Worm (Caenorhabditis elegans): ENCODE measurements around the gene nlp-6.

DNA sequence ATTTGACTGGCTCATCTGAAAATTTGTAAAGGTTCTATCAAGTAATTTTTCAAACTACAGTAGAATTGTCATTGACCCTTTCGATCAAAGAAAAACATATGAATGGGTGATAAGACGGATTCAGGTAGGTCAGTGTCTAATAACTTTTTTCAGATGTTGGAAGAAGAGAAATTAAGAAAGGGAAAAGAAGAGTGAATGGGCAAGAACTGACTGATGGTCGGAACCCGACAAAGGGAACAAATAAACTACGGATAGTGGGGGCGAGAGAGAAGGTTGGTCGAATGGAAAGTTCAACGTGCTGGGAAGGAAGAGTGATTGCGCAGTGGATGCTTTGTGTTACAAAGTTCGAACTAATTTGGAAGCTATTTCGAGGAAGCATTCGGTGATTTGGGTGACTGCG, 20.0 kb downstream of the nlp-6 start:
- TF ChIP-seq jun-1 (tag; optimal IDR thresholded peaks at IDR 0.05) (no peak), fkh-10 (GFP tag; optimal IDR thresholded peaks at IDR 0.05) (no peak), mep-1 (tag; optimal IDR thresholded peaks at IDR 0.05) (no peak), F49E8.2 (tag; optimal IDR thresholded peaks at IDR 0.05; ENCODE audit: borderline replicate concordance) (no peak), pqm-1 (tag; optimal IDR thresholded peaks at IDR 0.05) (no peak)

Data from whole organism, L4 larva.